Worm (Caenorhabditis elegans): Measurements from ENCODE around the gene F17C11.22.

F17C11.22 gene

ce11 chrV:10998797-10999196 is 28.8 kb upstream of the F17C11.22 start, which contains the start of gene F53B7.7:
Gene F53B7.7 (plus strand): TSS chrV:10999097.
- TF ChIP-seq ama-1 (optimal IDR thresholded peaks at IDR 0.05) (no peak), unc-62 (GFP tag; optimal IDR thresholded peaks at IDR 0.05) (no peak), lin-13 (GFP tag; optimal IDR thresholded peaks at IDR 0.05) (no peak)

ce11 chrV:10991789-10992188 is 21.8 kb upstream of the F17C11.22 start, which contains the start of gene frpr-9:
Gene frpr-9 (plus strand): TSS chrV:10992089.
- TF ChIP-seq lsy-2 (tag; optimal IDR thresholded peaks at IDR 0.05) (no peak), nhr-237 (tag; optimal IDR thresholded peaks at IDR 0.05) (no peak), nhr-11 (tag; optimal IDR thresholded peaks at IDR 0.05) (no peak), blmp-1 (tag; optimal IDR thresholded peaks at IDR 0.05; ENCODE audit: insufficient read depth) (no peak), mdl-1 (tag; optimal IDR thresholded peaks at IDR 0.05) (no peak), nhr-6 (tag; optimal IDR thresholded peaks at IDR 0.05) (no peak), elt-3 (tag; optimal IDR thresholded peaks at IDR 0.05) (no peak), sem-4 (tag; optimal IDR thresholded peaks at IDR 0.05) (no peak), snpc-4 (tag; optimal IDR thresholded peaks at IDR 0.05) (no peak), aly-2 (tag; optimal IDR thresholded peaks at IDR 0.05) (no peak), C34F6.9 (tag; optimal IDR thresholded peaks at IDR 0.05) (no peak), nhr-10 (tag; optimal IDR thresholded peaks at IDR 0.05) (no peak), ama-1 (optimal IDR thresholded peaks at IDR 0.05) (no peak), gmeb-1 (tag; optimal IDR thresholded peaks at IDR 0.05) (no peak), alr-1 (tag; optimal IDR thresholded peaks at IDR 0.05) (no peak), mab-5 (tag; optimal IDR thresholded peaks at IDR 0.05) (no peak)

DNA sequence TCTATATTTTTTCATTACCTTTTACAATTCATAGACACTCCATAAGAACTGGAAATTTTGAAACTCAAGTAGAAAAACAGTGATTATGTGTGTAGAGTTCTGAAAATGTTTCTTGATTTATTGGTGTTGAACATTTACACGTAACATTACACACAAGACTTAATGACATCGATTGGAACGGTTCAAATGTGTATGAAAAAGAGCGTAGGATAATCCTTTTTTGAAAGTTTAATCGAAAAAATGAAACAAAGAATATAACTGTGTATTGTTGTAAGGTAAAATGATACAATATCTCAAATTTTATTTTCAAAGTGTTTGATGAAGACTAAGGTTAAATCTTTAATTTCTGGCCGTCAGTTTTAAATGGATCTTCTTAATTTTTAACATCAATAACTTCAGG is 11.1 kb upstream of the F17C11.22 start, which contains the start of gene fig-1:
Gene fig-1, minus strand, starts transcription at position 101 of the 400 bp plus-strand sequence.
- TF ChIP-seq dmd-4 (tag; optimal IDR thresholded peaks at IDR 0.05), result no peak

DNA sequence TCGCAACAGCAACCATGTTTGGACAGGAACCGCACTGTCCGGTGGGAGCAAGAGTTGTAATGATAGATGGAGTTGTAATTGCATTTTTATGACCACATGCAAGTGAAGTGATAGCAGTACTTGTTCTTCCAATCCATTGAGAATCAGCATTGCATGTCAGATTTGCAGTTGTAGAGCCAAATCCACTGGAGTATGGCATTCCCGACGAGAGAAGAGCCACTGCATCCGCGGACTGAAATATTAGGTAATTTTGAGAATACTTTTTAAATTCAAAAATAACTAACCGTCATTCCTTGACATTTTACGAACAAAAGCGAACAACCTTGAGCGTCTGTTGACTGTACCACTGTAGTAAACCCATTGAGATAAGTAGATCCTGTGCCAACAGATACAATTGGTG is 5.1 kb upstream of the F17C11.22 start:
- TF ChIP-seq gmeb-1 (tag; optimal IDR thresholded peaks at IDR 0.05) (no peak), ztf-4 (tag; optimal IDR thresholded peaks at IDR 0.05) (no peak), zag-1 (tag; optimal IDR thresholded peaks at IDR 0.05) (no peak), Y55F3AM.14 (GFP tag; optimal IDR thresholded peaks at IDR 0.05) (no peak), sma-3 (GFP tag; optimal IDR thresholded peaks at IDR 0.05) (no peak)

DNA sequence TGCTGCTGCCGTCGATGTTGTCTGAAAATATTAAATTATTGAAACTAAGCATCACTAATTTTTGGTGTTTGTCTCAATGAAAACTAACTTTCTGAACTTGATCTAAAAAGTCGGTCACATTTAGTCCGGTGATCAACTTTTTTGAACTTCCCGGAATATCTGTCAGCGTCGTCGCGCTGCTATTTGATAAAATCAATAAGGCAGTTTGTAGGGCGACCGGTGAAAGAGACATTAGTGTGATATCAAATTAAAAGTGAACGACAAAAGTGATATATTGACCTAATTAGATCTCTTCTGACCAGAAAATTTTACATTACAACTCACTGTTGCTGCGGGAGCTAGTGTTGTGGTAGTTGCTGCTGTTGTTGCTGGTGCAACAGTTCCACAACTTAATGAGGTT is 960 bp upstream of the F17C11.22 start:
- no peak for TF ChIP-seq Y55F3AM.14 (GFP tag; optimal IDR thresholded peaks at IDR 0.05)
- TF ChIP-seq snpc-4 (tag; optimal IDR thresholded peaks at IDR 0.05), result no peak
- no peak for TF ChIP-seq nhr-6 (tag; optimal IDR thresholded peaks at IDR 0.05)
- no peak for TF ChIP-seq peb-1 (tag; optimal IDR thresholded peaks at IDR 0.05)
- TF ChIP-seq elt-1 (tag; optimal IDR thresholded peaks at IDR 0.05), result no peak
- TF ChIP-seq ama-1 (optimal IDR thresholded peaks at IDR 0.05), result no peak
- no peak for TF ChIP-seq ceh-16 (tag; optimal IDR thresholded peaks at IDR 0.05)
- no peak for TF ChIP-seq nhr-77 (tag; optimal IDR thresholded peaks at IDR 0.05)
- no peak for TF ChIP-seq sma-9 (GFP tag; optimal IDR thresholded peaks at IDR 0.05)
- TF ChIP-seq sma-9 (tag; optimal IDR thresholded peaks at IDR 0.05), result no peak
- no peak for TF ChIP-seq nhr-11 (tag; optimal IDR thresholded peaks at IDR 0.05)
- no peak for TF ChIP-seq nhr-10 (tag; optimal IDR thresholded peaks at IDR 0.05)

DNA sequence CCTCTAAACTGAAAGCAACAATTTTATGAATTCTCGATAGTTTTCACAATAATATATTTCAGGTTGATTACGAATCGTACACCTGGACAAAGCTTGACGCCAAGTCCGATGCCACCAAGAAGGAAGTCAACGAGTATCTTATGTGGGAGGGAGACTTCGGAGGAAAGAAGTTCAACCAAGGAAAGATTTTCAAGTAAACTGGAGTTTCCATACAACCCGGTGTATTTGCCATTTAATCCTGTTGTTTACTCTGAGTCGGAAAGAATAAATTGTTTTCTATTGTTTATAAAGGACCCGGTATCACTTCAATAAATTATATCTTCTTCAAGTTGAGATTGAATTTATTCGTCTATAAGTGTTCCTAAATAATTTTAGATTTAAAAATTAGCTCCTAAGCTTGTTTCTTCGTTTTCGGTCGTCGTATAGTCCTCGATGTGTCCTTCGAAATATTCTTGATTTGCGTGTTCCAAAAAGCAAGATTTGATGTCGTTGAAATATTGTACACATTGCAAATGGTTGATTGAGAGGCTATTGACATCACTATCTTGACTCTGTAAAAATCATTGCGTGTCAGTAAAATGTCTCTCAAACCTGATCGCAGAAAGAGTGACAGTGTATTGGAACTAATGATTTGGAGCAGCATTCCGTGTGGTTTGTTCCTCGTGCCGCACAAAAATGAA is 2.2 kb downstream of the F17C11.22 start:
- TF ChIP-seq mbf-1 (tag; optimal IDR thresholded peaks at IDR 0.05) (no peak), C34F6.9 (tag; optimal IDR thresholded peaks at IDR 0.05) (no peak), unc-55 (GFP tag; optimal IDR thresholded peaks at IDR 0.05) (no peak), unc-62 (GFP tag; optimal IDR thresholded peaks at IDR 0.05) (no peak)

DNA sequence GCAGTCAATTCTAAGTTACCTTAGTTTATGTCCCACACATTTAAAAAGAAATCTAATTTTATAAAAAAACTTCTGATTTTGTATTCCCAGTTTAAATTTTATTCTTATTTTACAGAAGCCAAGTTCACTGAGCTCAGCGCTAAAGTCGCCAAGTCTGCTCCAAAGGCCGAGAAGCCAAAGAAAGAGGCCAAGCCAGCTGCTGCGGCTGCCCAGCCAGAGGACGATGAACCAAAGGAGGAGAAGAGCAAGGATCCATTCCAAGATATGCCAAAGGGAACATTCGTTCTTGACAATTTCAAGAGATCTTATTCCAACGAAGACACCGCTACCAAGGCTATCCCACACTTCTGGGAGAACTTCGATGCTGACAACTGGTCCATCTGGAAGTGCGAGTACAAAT is 3.1 kb downstream of the F17C11.22 start:
- TF ChIP-seq nhr-129 (tag; optimal IDR thresholded peaks at IDR 0.05) (no peak), elt-3 (tag; optimal IDR thresholded peaks at IDR 0.05) (no peak), unc-62 (GFP tag; optimal IDR thresholded peaks at IDR 0.05) (no peak), peb-1 (tag; optimal IDR thresholded peaks at IDR 0.05) (no peak), sma-9 (GFP tag; optimal IDR thresholded peaks at IDR 0.05) (no peak), sma-9 (tag; optimal IDR thresholded peaks at IDR 0.05) (no peak), blmp-1 (tag; optimal IDR thresholded peaks at IDR 0.05; ENCODE audit: insufficient read depth) (no peak), mbf-1 (tag; optimal IDR thresholded peaks at IDR 0.05) (no peak), nhr-21 (tag; optimal IDR thresholded peaks at IDR 0.05) (no peak), fos-1 (tag; optimal IDR thresholded peaks at IDR 0.05) (no peak), nhr-237 (tag; optimal IDR thresholded peaks at IDR 0.05) (no peak)

Data from whole organism, L2 larva.